Worm (Caenorhabditis elegans) whole organism, early embryonic: ENCODE data around the gene F54F2.6.
A peak's percentile ranks its signal among the peaks of the same experiment; 100 is the strongest.

Source experiments
- B0310.2 ChIP-seq: sonication (generic microtip); optimal IDR thresholded peaks from 2 replicates; lab custom pipeline; 2016; ENCODE audit warnings: mild to moderate bottlenecking, missing genetic modification characterization, missing compliant biosample characterization
- F13C5.2 ChIP-seq: sonication (generic microtip); optimal IDR thresholded peaks from 2 replicates; lab custom pipeline; 2017; ENCODE audit warnings: mild to moderate bottlenecking, missing genetic modification characterization, inconsistent platforms, missing compliant biosample characterization
- aly-1 ChIP-seq: sonication (generic microtip); optimal IDR thresholded peaks from 2 replicates; lab custom pipeline; 2016; ENCODE audit warnings: missing genetic modification characterization, missing compliant biosample characterization
- ama-1 ChIP-seq: fragments of 150-350 bp; optimal IDR thresholded peaks from 2 replicates; lab custom pipeline; 2014
- ceh-13 ChIP-seq: fragments of 200-800 bp; sonication (Bioruptor generic); optimal IDR thresholded peaks from 2 replicates; lab custom pipeline; 2018; ENCODE audit warnings: mild to moderate bottlenecking, missing genetic modification characterization, missing compliant biosample characterization
- ceh-36 ChIP-seq: sonication (generic microtip); optimal IDR thresholded peaks from 2 replicates; lab custom pipeline; 2016; ENCODE audit warnings: missing genetic modification characterization, inconsistent platforms, missing compliant biosample characterization
- ets-7 ChIP-seq: sonication (generic microtip); optimal IDR thresholded peaks from 2 replicates; lab custom pipeline; 2016; ENCODE audit warnings: missing genotype, missing genetic modification characterization, missing compliant biosample characterization
- flt-1 ChIP-seq: fragments of 200-800 bp; sonication (Bioruptor generic); IDR thresholded peaks from 2 replicates; pipeline ENCODE4 v1.3.6; 2022; ENCODE audit warnings: missing genetic modification characterization, missing compliant biosample characterization
- hmbx-1 ChIP-seq: sonication (generic microtip); optimal IDR thresholded peaks from 2 replicates; lab custom pipeline; 2016; ENCODE audit warnings: mild to moderate bottlenecking, missing genetic modification characterization, missing compliant biosample characterization
- hmg-4 ChIP-seq: fragments of 200-800 bp; sonication (Bioruptor generic); optimal IDR thresholded peaks from 2 replicates; lab custom pipeline; 2018; ENCODE audit warnings: mild to moderate bottlenecking, missing genetic modification characterization, missing compliant biosample characterization
- hnd-1 ChIP-seq: sonication (generic microtip); optimal IDR thresholded peaks from 2 replicates; lab custom pipeline; 2016; ENCODE audit warnings: missing genetic modification characterization, missing compliant biosample characterization
- pes-1 ChIP-seq: fragments of 200-800 bp; sonication (Bioruptor generic); IDR thresholded peaks from 2 replicates; pipeline ENCODE4 v1.3.6; 2022; ENCODE audit warnings: missing genetic modification reagents, missing genetic modification characterization, missing compliant biosample characterization
- scrt-1 ChIP-seq: fragments of 200-800 bp; sonication (Bioruptor generic); IDR thresholded peaks from 2 replicates; pipeline ENCODE4 v1.3.6; 2022; ENCODE audit warnings: missing genetic modification characterization, missing compliant biosample characterization
- sea-1 ChIP-seq: fragments of 200-800 bp; sonication (Bioruptor generic); conservative IDR thresholded peaks from 2 replicates; pipeline ENCODE4 v1.3.6; 2022; ENCODE audit warnings: missing genetic modification characterization, missing compliant biosample characterization
- tbx-11 ChIP-seq: fragments of 200-800 bp; sonication (Bioruptor generic); IDR thresholded peaks from 2 replicates; pipeline ENCODE4 v1.3.6; 2022; ENCODE audit warnings: missing genetic modification characterization, missing compliant biosample characterization
- tbx-37 ChIP-seq: fragments of 200-800 bp; sonication (Bioruptor generic); conservative IDR thresholded peaks from 2 replicates; pipeline ENCODE4 v1.3.6; 2022; ENCODE audit warnings: missing genetic modification reagents, missing genetic modification characterization, missing compliant biosample characterization
- tra-4 ChIP-seq: sonication (generic microtip); optimal IDR thresholded peaks from 2 replicates; lab custom pipeline; 2017; ENCODE audit warnings: missing genetic modification characterization, missing compliant biosample characterization

F54F2.6 gene

DNA sequence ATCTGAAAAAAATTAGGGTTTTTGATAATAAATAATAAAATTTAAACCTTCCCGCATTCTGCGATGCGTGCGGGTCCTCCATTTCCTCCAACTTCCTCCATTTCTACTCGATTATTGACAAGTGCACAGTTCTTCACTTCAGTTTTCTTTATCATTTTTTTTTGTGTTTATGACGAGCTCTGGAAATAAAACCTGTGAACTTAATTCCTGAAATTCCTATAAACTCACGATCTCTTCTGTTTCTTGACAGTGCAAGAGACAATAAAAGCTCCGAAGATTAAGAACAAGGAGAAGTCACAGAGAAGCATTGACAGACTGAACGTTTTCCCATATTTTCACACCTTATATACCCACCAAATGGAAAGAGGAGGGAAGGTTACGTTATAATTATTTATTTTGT lies 28.6 kb downstream of the F54F2.6 start, which contains the start of gene K02D10.3:
TSS of gene K02D10.3 (minus strand) at position 101 of the 400 bp plus-strand sequence.
- no peak for TF ChIP-seq ets-7
- no peak for TF ChIP-seq sea-1 (GFP tag; lab: Robert Waterston, UW)
- TF ChIP-seq hmbx-1 (tag; lab: Kevin White, UChicago) = no peak
- TF ChIP-seq hnd-1 (tag; lab: Kevin White, UChicago) = no peak
- TF ChIP-seq hmg-4 = no peak
- TF ChIP-seq tra-4 (tag; lab: Kevin White, UChicago) = no peak
- no peak for TF ChIP-seq B0310.2 (tag; lab: Kevin White, UChicago)
- no peak for TF ChIP-seq ama-1 (lab: Kevin White, UChicago)
- no peak for TF ChIP-seq scrt-1 (GFP tag; lab: Robert Waterston, UW)
- TF ChIP-seq F13C5.2 (tag; lab: Kevin White, UChicago) = no peak
- no peak for TF ChIP-seq ceh-13 (GFP tag; lab: Kevin White, UChicago)
- no peak for TF ChIP-seq tbx-37
- no peak for TF ChIP-seq aly-1 (tag; lab: Kevin White, UChicago)
- no peak for TF ChIP-seq tbx-11 (GFP tag; lab: Robert Waterston, UW)
- no peak for TF ChIP-seq pes-1 (GFP tag; lab: Robert Waterston, UW)
- no peak for TF ChIP-seq ceh-36 (tag; lab: Kevin White, UChicago)
- no peak for TF ChIP-seq flt-1 (GFP tag; lab: Robert Waterston, UW)

DNA sequence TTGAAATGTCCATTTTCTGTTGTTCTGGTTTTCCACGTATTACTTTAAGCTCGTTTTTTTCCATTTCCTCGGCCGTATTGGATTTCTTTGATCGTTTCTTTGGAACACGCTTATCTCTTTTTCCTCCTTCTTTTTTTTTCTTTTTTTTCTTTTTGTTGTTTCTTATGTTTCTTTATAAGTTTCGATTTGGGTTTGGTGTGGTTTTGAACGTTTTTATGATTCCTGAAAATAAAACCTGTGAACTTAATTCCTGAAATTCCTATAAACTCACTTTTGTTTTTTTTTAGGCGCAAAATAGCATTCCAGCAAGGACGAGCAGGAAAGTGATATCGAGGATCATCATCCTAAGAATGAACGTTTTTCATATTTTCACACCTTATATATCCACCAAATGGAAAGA lies 29.3 kb downstream of the F54F2.6 start, which contains the start of gene K02D10.2:
TSS of gene K02D10.2 (minus strand) at position 101 of the 400 bp plus-strand sequence.
- TF ChIP-seq ets-7 (no peak), sea-1 (GFP tag; lab: Robert Waterston, UW) (no peak), aly-1 (tag; lab: Kevin White, UChicago) (no peak), hmbx-1 (tag; lab: Kevin White, UChicago) (no peak), ceh-13 (GFP tag; lab: Kevin White, UChicago) (no peak), tra-4 (tag; lab: Kevin White, UChicago) (no peak), tbx-11 (GFP tag; lab: Robert Waterston, UW) (no peak), flt-1 (GFP tag; lab: Robert Waterston, UW) (no peak), tbx-37 (no peak), F13C5.2 (tag; lab: Kevin White, UChicago) (no peak), ceh-36 (tag; lab: Kevin White, UChicago) (no peak), hnd-1 (tag; lab: Kevin White, UChicago) (no peak), pes-1 (GFP tag; lab: Robert Waterston, UW) (no peak), hmg-4 (no peak), B0310.2 (tag; lab: Kevin White, UChicago) (no peak), scrt-1 (GFP tag; lab: Robert Waterston, UW) (no peak), ama-1 (lab: Kevin White, UChicago) (no peak)

DNA sequence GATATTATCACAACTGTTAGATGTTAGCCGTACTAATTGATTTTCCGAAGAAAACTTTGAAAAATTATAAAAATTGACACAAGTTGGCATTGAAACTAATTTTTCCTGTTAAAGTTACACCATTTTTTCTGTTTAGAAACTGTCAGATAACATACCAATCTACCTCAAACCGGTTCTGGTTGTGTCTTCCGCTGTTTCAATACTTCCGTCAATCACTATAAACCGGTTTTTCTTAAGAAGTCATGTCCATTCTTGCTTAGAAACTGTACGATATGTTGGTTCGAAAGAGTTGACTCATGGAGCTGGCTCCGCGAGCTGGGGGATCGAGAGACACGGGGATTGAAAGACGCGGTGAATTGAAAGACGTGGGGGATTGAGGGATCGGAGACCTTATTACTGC lies 30.3 kb downstream of the F54F2.6 start:
- no peak for TF ChIP-seq ceh-13 (GFP tag; lab: Kevin White, UChicago)
- no peak for TF ChIP-seq sea-1 (GFP tag; lab: Robert Waterston, UW)
- no peak for TF ChIP-seq ama-1 (lab: Kevin White, UChicago)
- no peak for TF ChIP-seq aly-1 (tag; lab: Kevin White, UChicago)
- TF ChIP-seq flt-1 (GFP tag; lab: Robert Waterston, UW) = no peak
- no peak for TF ChIP-seq ets-7
- TF ChIP-seq F13C5.2 (tag; lab: Kevin White, UChicago) = no peak
- TF ChIP-seq B0310.2 (tag; lab: Kevin White, UChicago) = no peak
- TF ChIP-seq hmg-4 = no peak
- no peak for TF ChIP-seq tbx-11 (GFP tag; lab: Robert Waterston, UW)
- TF ChIP-seq pes-1 (GFP tag; lab: Robert Waterston, UW) = no peak

DNA sequence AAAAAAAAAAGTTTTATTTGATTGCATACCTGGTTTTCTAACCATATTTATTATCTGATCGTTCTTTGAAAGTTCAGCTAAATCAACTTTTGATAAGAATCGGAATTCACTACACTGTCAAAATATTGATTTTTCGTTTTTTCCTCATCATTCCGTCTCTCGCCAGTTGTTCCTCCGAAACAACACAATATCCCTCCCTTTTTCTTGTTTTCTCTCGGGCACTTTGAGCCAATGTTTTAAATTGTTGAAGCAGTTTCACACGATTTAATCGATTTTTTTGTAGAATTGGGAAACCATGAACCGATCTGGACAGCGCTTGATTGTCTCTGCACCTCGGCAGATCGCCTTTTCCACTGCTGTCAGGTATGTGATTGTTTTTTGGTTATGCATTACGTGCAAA lies 31.2 kb downstream of the F54F2.6 start, which contains the start of gene K02D10.1:
TSS of gene K02D10.1 (plus strand) at position 284 of the 400 bp plus-strand sequence.
- TF ChIP-seq flt-1 (GFP tag; lab: Robert Waterston, UW) = no peak
- TF ChIP-seq tbx-11 (GFP tag; lab: Robert Waterston, UW) = no peak
- no peak for TF ChIP-seq ceh-36 (tag; lab: Kevin White, UChicago)
- no peak for TF ChIP-seq pes-1 (GFP tag; lab: Robert Waterston, UW)
- TF ChIP-seq aly-1 (tag; lab: Kevin White, UChicago) = no peak
- TF ChIP-seq scrt-1 (GFP tag; lab: Robert Waterston, UW) = no peak
- no peak for TF ChIP-seq hmg-4
- no peak for TF ChIP-seq hnd-1 (tag; lab: Kevin White, UChicago)
- TF ChIP-seq ama-1 (lab: Kevin White, UChicago) = no peak
- TF ChIP-seq tbx-37 = no peak
- no peak for TF ChIP-seq sea-1 (GFP tag; lab: Robert Waterston, UW)
- TF ChIP-seq tra-4 (tag; lab: Kevin White, UChicago) = no peak

DNA sequence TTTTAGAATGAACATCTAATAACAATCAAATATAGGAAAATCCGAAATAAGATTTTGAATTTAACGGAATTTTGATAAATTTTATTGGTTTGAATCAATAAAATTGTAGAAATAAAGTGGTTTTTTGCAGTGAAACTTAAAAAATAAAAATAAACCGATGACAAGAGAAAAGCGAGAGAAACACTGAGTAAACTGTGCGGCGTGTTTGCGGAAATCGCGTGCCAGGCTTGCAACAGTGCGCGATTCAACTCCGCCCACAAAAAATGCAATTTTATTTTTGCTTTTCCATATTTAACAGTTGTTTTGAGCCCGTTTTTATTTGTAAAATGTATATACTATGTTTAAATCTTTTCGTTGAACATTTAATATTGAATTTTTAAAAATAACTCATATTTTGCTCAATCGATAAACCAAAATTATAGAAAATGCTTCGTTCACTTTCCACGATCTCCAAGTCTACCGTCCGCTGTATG lies 32.6 kb downstream of the F54F2.6 start, which contains the start of gene mtss-1:
TSS of gene mtss-1 (plus strand) at position 423 of the 473 bp plus-strand sequence.
- TF ChIP-seq ceh-36 (tag; lab: Kevin White, UChicago) (peak; percentile 50), hmbx-1 (tag; lab: Kevin White, UChicago) (peak; percentile 54), tra-4 (tag; lab: Kevin White, UChicago) (peak; percentile 45), tbx-37 (0 out of 2 replicates have a peak, but pooled peaks have one; percentile 57), aly-1 (tag; lab: Kevin White, UChicago) (peak; percentile 25), sea-1 (GFP tag; lab: Robert Waterston, UW) (peak; percentile 75), tbx-11 (GFP tag; lab: Robert Waterston, UW) (peak; percentile 67; the same call in 1 of the 2 replicates), scrt-1 (GFP tag; lab: Robert Waterston, UW) (peak; percentile 79), ceh-13 (GFP tag; lab: Kevin White, UChicago) (peak; percentile 61), ama-1 (lab: Kevin White, UChicago) (no peak), F13C5.2 (tag; lab: Kevin White, UChicago) (peak; percentile 92), ets-7 (peak; percentile 65), pes-1 (GFP tag; lab: Robert Waterston, UW) (peak; percentile 86), hmg-4 (peak; percentile 84), flt-1 (GFP tag; lab: Robert Waterston, UW) (peak; percentile 79), hnd-1 (tag; lab: Kevin White, UChicago) (peak; percentile 52), B0310.2 (tag; lab: Kevin White, UChicago) (peak; percentile 32)

DNA sequence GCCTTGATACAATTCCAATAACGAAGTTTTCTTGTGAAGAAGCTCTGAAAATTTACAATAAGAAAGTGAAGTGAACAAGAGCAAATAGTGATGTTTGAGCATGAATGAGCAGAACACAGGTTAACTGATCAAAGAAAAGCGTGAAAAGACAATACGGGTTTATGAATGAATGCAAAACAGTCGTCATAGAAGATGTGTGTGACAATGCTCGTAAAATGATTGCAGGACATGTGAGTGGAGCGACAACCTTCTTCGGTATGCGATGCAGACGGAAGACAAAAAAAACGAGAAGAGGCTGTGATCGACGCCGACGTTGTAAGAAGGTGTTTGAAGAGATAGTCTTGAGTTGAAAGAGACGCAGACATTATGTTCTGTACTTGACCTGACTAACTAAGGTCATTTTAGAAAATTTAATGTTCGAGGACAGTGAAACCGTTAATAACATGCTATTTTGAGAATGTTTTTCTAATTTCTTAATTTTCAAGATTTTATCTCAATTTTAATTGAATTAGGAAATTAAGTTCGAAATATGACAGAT lies 33.1 kb downstream of the F54F2.6 start, which contains the start of gene mig-22:
TSS of gene mig-22 (minus strand) at position 51 of the 538 bp plus-strand sequence.
- TF ChIP-seq aly-1 (tag; lab: Kevin White, UChicago) = no peak
- no peak for TF ChIP-seq sea-1 (GFP tag; lab: Robert Waterston, UW)
- TF ChIP-seq hmg-4 = no peak
- TF ChIP-seq tbx-11 (GFP tag; lab: Robert Waterston, UW) = no peak
- no peak for TF ChIP-seq F13C5.2 (tag; lab: Kevin White, UChicago)
- no peak for TF ChIP-seq ceh-13 (GFP tag; lab: Kevin White, UChicago)
- no peak for TF ChIP-seq scrt-1 (GFP tag; lab: Robert Waterston, UW)
- no peak for TF ChIP-seq B0310.2 (tag; lab: Kevin White, UChicago)
- TF ChIP-seq flt-1 (GFP tag; lab: Robert Waterston, UW) = no peak
- no peak for TF ChIP-seq ama-1 (lab: Kevin White, UChicago)
- no peak for TF ChIP-seq hnd-1 (tag; lab: Kevin White, UChicago)
- no peak for TF ChIP-seq ceh-36 (tag; lab: Kevin White, UChicago)
- TF ChIP-seq pes-1 (GFP tag; lab: Robert Waterston, UW) = no peak
- no peak for TF ChIP-seq tra-4 (tag; lab: Kevin White, UChicago)
- TF ChIP-seq ets-7 = no peak
- no peak for TF ChIP-seq tbx-37
- TF ChIP-seq hmbx-1 (tag; lab: Kevin White, UChicago) = no peak
